Worm (Caenorhabditis elegans): ENCODE data around the gene F41G3.10.

ce11 chrII:6718221-6718620 lies 31.1 kb downstream of the F41G3.10 start, which contains the start of gene tsp-10:
- TF ChIP-seq sea-1 (GFP tag; conservative IDR thresholded peaks at IDR 0.05) (no peak), ets-7 (tag; optimal IDR thresholded peaks at IDR 0.05) (no peak)

All from whole organism, early embryonic.